Fruit fly (Drosophila melanogaster) whole organism, embryonic: ENCODE results near the gene Tm1.

Source experiments
- Aef1 ChIP-seq: fragments of 200-800 bp; sonication (Bioruptor generic); IDR thresholded peaks from 3 replicates; pipeline ENCODE4 v1.3.6; 2022; ENCODE audit warnings: missing biosample characterization, missing genetic modification characterization
- Awh ChIP-seq: fragments of 200-800 bp; sonication (Bioruptor generic); IDR thresholded peaks from 2 replicates; pipeline ENCODE4, ENCODE4 v1.3.6; 2022; ENCODE audit warnings: missing biosample characterization, missing genetic modification characterization
- B-H2 ChIP-seq: fragments of 200-800 bp; sonication (Bioruptor generic); optimal IDR thresholded peaks from 2 replicates; lab custom pipeline; 2018; ENCODE audit warnings: missing biosample characterization, mild to moderate bottlenecking, missing genetic modification characterization
- BEAF-32 ChIP-seq: fragments of 200-800 bp; sonication (Bioruptor generic); optimal IDR thresholded peaks from 3 replicates; lab custom pipeline; 2017; ENCODE audit warnings: missing biosample characterization, missing genetic modification characterization, mild to moderate bottlenecking, moderate library complexity, missing genetic modification reagents
- CG11093 ChIP-seq: fragments of 200-800 bp; sonication (Bioruptor generic); IDR thresholded peaks from 3 replicates; pipeline ENCODE4 v1.3.6; 2022; ENCODE audit warnings: missing biosample characterization, missing genetic modification characterization
- CG11695 ChIP-seq: fragments of 200-800 bp; sonication (Bioruptor generic); IDR thresholded peaks from 3 replicates; pipeline ENCODE4 v1.3.6; 2022; ENCODE audit warnings: missing biosample characterization, missing genetic modification characterization
- CG11723 ChIP-seq: fragments of 200-800 bp; sonication (Bioruptor generic); optimal IDR thresholded peaks from 2 replicates; lab custom pipeline; 2017; ENCODE audit warnings: missing biosample characterization, mild to moderate bottlenecking, missing genetic modification characterization
- CG12104 ChIP-seq: fragments of 200-800 bp; sonication (Bioruptor generic); optimal IDR thresholded peaks from 3 replicates; lab custom pipeline; 2016; ENCODE audit warnings: missing biosample characterization, missing genetic modification characterization
- CG12155 ChIP-seq: fragments of 200-800 bp; sonication (Bioruptor generic); optimal IDR thresholded peaks from 3 replicates; lab custom pipeline; 2016; ENCODE audit warnings: missing biosample characterization, missing genetic modification characterization
- CG12299 ChIP-seq: fragments of 200-800 bp; sonication (Bioruptor generic); optimal IDR thresholded peaks from 2 replicates; lab custom pipeline; 2018; ENCODE audit warnings: missing biosample characterization, mild to moderate bottlenecking, missing genetic modification characterization
- CG17385 ChIP-seq: fragments of 200-800 bp; sonication (Bioruptor generic); optimal IDR thresholded peaks from 3 replicates; lab custom pipeline; 2018; ENCODE audit warnings: missing biosample characterization, mild to moderate bottlenecking, missing genetic modification characterization
- CG17612 ChIP-seq: fragments of 200-800 bp; sonication (Bioruptor generic); IDR thresholded peaks from 2 replicates; pipeline ENCODE4 v1.3.6; 2022; ENCODE audit warnings: missing biosample characterization, missing genetic modification characterization
- CG2875 ChIP-seq: fragments of 200-800 bp; sonication (Bioruptor generic); optimal IDR thresholded peaks from 2 replicates; lab custom pipeline; 2017; ENCODE audit warnings: missing biosample characterization, mild to moderate bottlenecking, missing genetic modification characterization, missing genetic modification reagents
- CG30403 ChIP-seq: fragments of 200-800 bp; sonication (Bioruptor generic); optimal IDR thresholded peaks from 3 replicates; lab custom pipeline; 2016; ENCODE audit warnings: missing biosample characterization, missing genetic modification characterization
- CG34376 ChIP-seq: fragments of 200-800 bp; sonication (Bioruptor generic); optimal IDR thresholded peaks from 2 replicates; lab custom pipeline; 2018; ENCODE audit warnings: missing biosample characterization, mild to moderate bottlenecking, missing genetic modification characterization
- CG7556 ChIP-seq: fragments of 200-800 bp; sonication (Bioruptor generic); optimal IDR thresholded peaks from 2 replicates; lab custom pipeline; 2017; ENCODE audit warnings: missing biosample characterization, mild to moderate bottlenecking, missing genetic modification characterization
- CG8478 ChIP-seq: fragments of >200 bp; optimal IDR thresholded peaks from 2 replicates; lab custom pipeline; 2018
- CHES-1-like ChIP-seq: fragments of 200-800 bp; sonication (Bioruptor generic); optimal IDR thresholded peaks from 2 replicates; lab custom pipeline; 2016; ENCODE audit warnings: missing biosample characterization, missing genetic modification characterization
- Camta ChIP-seq: fragments of 200-800 bp; sonication (Bioruptor generic); optimal IDR thresholded peaks from 2 replicates; lab custom pipeline; 2016; ENCODE audit warnings: missing biosample characterization, missing genetic modification characterization
- Doc3 ChIP-seq: fragments of 200-800 bp; sonication (Bioruptor generic); IDR thresholded peaks from 3 replicates; pipeline ENCODE4 v1.3.6; 2022; ENCODE audit warnings: missing biosample characterization, missing genetic modification characterization; ENCODE audit not compliant: partially characterized antibody
- Fer2 ChIP-seq: fragments of 200-800 bp; sonication (Bioruptor generic); optimal IDR thresholded peaks from 2 replicates; lab custom pipeline; 2018; ENCODE audit warnings: missing biosample characterization, mild to moderate bottlenecking, missing genetic modification characterization, moderate library complexity
- Gug ChIP-seq: fragments of 200-800 bp; sonication (Bioruptor generic); IDR thresholded peaks from 4 replicates; pipeline ENCODE4 v1.3.6; 2022; ENCODE audit warnings: missing biosample characterization, missing genetic modification characterization
- H15 ChIP-seq: fragments of 200-800 bp; sonication (Bioruptor generic); IDR thresholded peaks from 3 replicates; pipeline ENCODE4 v1.3.6; 2022; ENCODE audit warnings: missing biosample characterization, missing genetic modification characterization
- H2.0 ChIP-seq: fragments of 200-800 bp; sonication (Bioruptor generic); IDR thresholded peaks from 2 replicates; pipeline ENCODE4 v1.3.6; 2022; ENCODE audit warnings: missing biosample characterization, missing genetic modification characterization
- HLH4C ChIP-seq: fragments of 200-800 bp; sonication (Bioruptor generic); IDR thresholded peaks from 3 replicates; pipeline ENCODE4 v1.3.6; 2022; ENCODE audit warnings: missing biosample characterization, missing genetic modification characterization; ENCODE audit not compliant: partially characterized antibody
- Myb ChIP-seq: fragments of 200-800 bp; sonication (Bioruptor generic); optimal IDR thresholded peaks from 2 replicates; lab custom pipeline; 2016; ENCODE audit warnings: missing biosample characterization, missing genetic modification characterization
- NC2α ChIP-seq: fragments of 200-800 bp; sonication (Bioruptor generic); optimal IDR thresholded peaks from 2 replicates; lab custom pipeline; 2016; ENCODE audit warnings: missing biosample characterization, missing genetic modification characterization
- PHDP ChIP-seq: fragments of 200-800 bp; sonication (Bioruptor generic); optimal IDR thresholded peaks from 3 replicates; lab custom pipeline; 2018; ENCODE audit warnings: missing biosample characterization, mild to moderate bottlenecking, missing genetic modification characterization, moderate library complexity
- Taf1 ChIP-seq: fragments of 200-800 bp; sonication (Bioruptor generic); IDR thresholded peaks from 2 replicates; pipeline ENCODE4 v1.3.6; 2022; ENCODE audit warnings: missing biosample characterization, missing genetic modification characterization
- ac ChIP-seq: fragments of 200-800 bp; sonication (Bioruptor generic); optimal IDR thresholded peaks from 3 replicates; lab custom pipeline; 2017; ENCODE audit warnings: missing biosample characterization, mild to moderate bottlenecking, missing genetic modification characterization
- bab2 ChIP-seq: fragments of 200-800 bp; sonication (Bioruptor generic); optimal IDR thresholded peaks from 2 replicates; lab custom pipeline; 2016; ENCODE audit warnings: missing biosample characterization, missing genetic modification characterization
- chif ChIP-seq, 2 experiments: fragments of 200-800 bp; sonication (Bioruptor generic); optimal IDR thresholded peaks; 3 replicates each; lab custom pipeline; 2016; ENCODE audit warnings: missing biosample characterization in 2 of 2, missing genetic modification characterization in 2 of 2
- chinmo ChIP-seq: fragments of 200-800 bp; sonication (Bioruptor generic); IDR thresholded peaks from 4 replicates; pipeline ENCODE4 v1.3.6; 2022; ENCODE audit warnings: missing biosample characterization, missing genetic modification characterization; ENCODE audit not compliant: partially characterized antibody
- corto ChIP-seq: fragments of 200-800 bp; sonication (Bioruptor generic); optimal IDR thresholded peaks from 2 replicates; lab custom pipeline; 2016; ENCODE audit warnings: missing biosample characterization, mild to moderate bottlenecking, missing genetic modification characterization, moderate library complexity
- dmrt99B ChIP-seq: fragments of 200-800 bp; sonication (Bioruptor generic); optimal IDR thresholded peaks from 2 replicates; lab custom pipeline; 2018; ENCODE audit warnings: missing biosample characterization, mild to moderate bottlenecking, missing genetic modification characterization, moderate library complexity
- gce ChIP-seq: fragments of 200-800 bp; sonication (Bioruptor generic); IDR thresholded peaks from 3 replicates; pipeline ENCODE4 v1.3.6; 2022; ENCODE audit warnings: missing biosample characterization, missing genetic modification characterization
- gcm ChIP-seq: fragments of 200-800 bp; sonication (Bioruptor generic); optimal IDR thresholded peaks from 2 replicates; lab custom pipeline; 2019; ENCODE audit warnings: missing biosample characterization, mild to moderate bottlenecking, missing genetic modification characterization, moderate library complexity
- gsb ChIP-seq: fragments of 200-800 bp; sonication (Bioruptor generic); IDR thresholded peaks from 2 replicates; pipeline ENCODE4 v1.3.6; 2022; ENCODE audit warnings: missing biosample characterization, missing genetic modification characterization
- hbn ChIP-seq: fragments of 200-800 bp; sonication (Bioruptor generic); IDR thresholded peaks from 2 replicates; pipeline ENCODE4 v1.3.6; 2022; ENCODE audit warnings: missing biosample characterization, missing genetic modification characterization; ENCODE audit not compliant: partially characterized antibody
- inv ChIP-seq: fragments of 200-800 bp; sonication (Bioruptor generic); IDR thresholded peaks from 2 replicates; pipeline ENCODE4 v1.3.6; 2022; ENCODE audit warnings: missing biosample characterization, missing genetic modification characterization; ENCODE audit not compliant: partially characterized antibody
- odd ChIP-seq: fragments of 200-800 bp; sonication (Bioruptor generic); optimal IDR thresholded peaks from 2 replicates; lab custom pipeline; 2017; ENCODE audit warnings: missing biosample characterization, mild to moderate bottlenecking, missing genetic modification characterization
- pfk ChIP-seq: fragments of 200-800 bp; sonication (Bioruptor generic); optimal IDR thresholded peaks from 2 replicates; lab custom pipeline; 2018; ENCODE audit warnings: missing biosample characterization, mild to moderate bottlenecking, missing genetic modification characterization, moderate library complexity
- run ChIP-seq: fragments of 200-800 bp; sonication (Bioruptor generic); optimal IDR thresholded peaks from 3 replicates; lab custom pipeline; 2018; ENCODE audit warnings: missing biosample characterization, mild to moderate bottlenecking, missing genetic modification characterization
- ssp ChIP-seq: fragments of 200-800 bp; sonication (Bioruptor generic); IDR thresholded peaks from 2 replicates; pipeline ENCODE4 v1.3.6; 2022; ENCODE audit warnings: missing biosample characterization, missing genetic modification characterization
- trem ChIP-seq: fragments of 200-800 bp; optimal IDR thresholded peaks from 3 replicates; lab custom pipeline; 2019; ENCODE audit warnings: missing biosample characterization, mild to moderate bottlenecking, missing genetic modification characterization, moderate library complexity
- unpg ChIP-seq: fragments of 200-800 bp; sonication (Bioruptor generic); optimal IDR thresholded peaks from 3 replicates; lab custom pipeline; 2018; ENCODE audit warnings: missing biosample characterization, mild to moderate bottlenecking, missing genetic modification characterization, moderate library complexity
- vvl ChIP-seq: fragments of 200-800 bp; sonication (Bioruptor generic); IDR thresholded peaks from 2 replicates; pipeline ENCODE4 v1.3.6; 2022; ENCODE audit warnings: missing biosample characterization, missing genetic modification characterization
- wdn ChIP-seq: fragments of 200-800 bp; sonication (Bioruptor generic); IDR thresholded peaks from 2 replicates; pipeline ENCODE4 v1.3.6; 2022; ENCODE audit warnings: missing biosample characterization, missing genetic modification characterization
- zen2 ChIP-seq: fragments of 200-800 bp; sonication (Bioruptor generic); IDR thresholded peaks from 3 replicates; pipeline ENCODE4 v1.3.6; 2022; ENCODE audit warnings: missing biosample characterization, missing genetic modification characterization; ENCODE audit not compliant: partially characterized antibody

Gene Tm1

dm6 chr3R:15262710-15263672, 15.0 kb upstream of the Tm1 start, which contains the start of the genes eIF2gamma and Set (continued):
- TF ChIP-seq unpg = no peak
- no peak for TF ChIP-seq CG11723 (GFP tag; lab: Kevin White, UChicago)
- TF ChIP-seq CG34376 (GFP tag; lab: Kevin White, UChicago) = peak; percentile 39
- TF ChIP-seq gsb (GFP tag; lab: Robert Waterston, UW) = no peak
- no peak for TF ChIP-seq ac (GFP tag; lab: Kevin White, UChicago)
- TF ChIP-seq H2.0 (GFP tag; lab: Robert Waterston, UW) = no peak
- TF ChIP-seq NC2α (GFP tag; lab: Kevin White, UChicago) = no peak
- TF ChIP-seq Aef1 (GFP tag; lab: Robert Waterston, UW) = no peak
- TF ChIP-seq Taf1 (GFP tag; lab: Robert Waterston, UW) = no peak
- TF ChIP-seq B-H2 = peak; percentile 74
- no peak for TF ChIP-seq dmrt99B
- no peak for TF ChIP-seq CG11695 (GFP tag; lab: Robert Waterston, UW)
- TF ChIP-seq pfk (GFP tag; lab: Kevin White, UChicago) = no peak
- peak; percentile 30 for TF ChIP-seq CG12155 (GFP tag; lab: Kevin White, UChicago)
- peak; percentile 74 for TF ChIP-seq trem (tag; lab: Kevin White, UChicago)
- no peak for TF ChIP-seq CG7556 (GFP tag; lab: Kevin White, UChicago)
- no peak for TF ChIP-seq chif (GFP tag; optimal IDR thresholded peaks at IDR 0.05; lab: Kevin White, UChicago)
- TF ChIP-seq wdn (GFP tag; lab: Robert Waterston, UW) = 0 out of 2 replicates have a peak, but pooled peaks have one; percentile 13
- no peak for TF ChIP-seq Camta (GFP tag; lab: Kevin White, UChicago)
- no peak for TF ChIP-seq gce (GFP tag; lab: Robert Waterston, UW)
- peak; percentile 22 for TF ChIP-seq CG30403 (GFP tag; lab: Kevin White, UChicago)
- peak; percentile 95 for TF ChIP-seq chinmo (GFP tag; lab: Robert Waterston, UW)
- no peak for TF ChIP-seq CG12299
- no peak for TF ChIP-seq corto
- no peak for TF ChIP-seq odd
- TF ChIP-seq CG8478 (lab: Kevin White, UChicago) = no peak
- no peak for TF ChIP-seq CG17385 (GFP tag; lab: Kevin White, UChicago)
- no peak for TF ChIP-seq CG11093
- no peak for TF ChIP-seq CG12104 (GFP tag; lab: Kevin White, UChicago)
- TF ChIP-seq Myb (GFP tag; lab: Kevin White, UChicago) = peak; percentile 59
- no peak for TF ChIP-seq gcm
- TF ChIP-seq ssp (GFP tag; lab: Robert Waterston, UW) = peak; percentile 52
- TF ChIP-seq Awh (GFP tag; lab: Robert Waterston, UW) = 0 out of 2 replicates have a peak, but pooled peaks have one; percentile 7
- peak; percentile 43 for TF ChIP-seq CHES-1-like (GFP tag; lab: Kevin White, UChicago)
- no peak for TF ChIP-seq CG17612 (GFP tag; lab: Robert Waterston, UW)
- no peak for TF ChIP-seq CG2875 (GFP tag; lab: Kevin White, UChicago)
- TF ChIP-seq Gug (GFP tag; lab: Robert Waterston, UW) = peak; percentile 58; the same call in 1 of the 4 replicates
- peak; percentile 26 for TF ChIP-seq bab2
- peak; percentile 52 for TF ChIP-seq vvl (GFP tag; lab: Robert Waterston, UW)
- no peak for TF ChIP-seq run (tag; lab: Kevin White, UChicago)
- peak; percentile 97 for TF ChIP-seq BEAF-32 (GFP tag; lab: Kevin White, UChicago)
- TF ChIP-seq Doc3 (GFP tag; lab: Robert Waterston, UW) = peak; percentile 85
- TF ChIP-seq Fer2 = no peak
- TF ChIP-seq PHDP = no peak
- TF ChIP-seq inv (GFP tag; lab: Robert Waterston, UW) = peak; percentile 96
- TF ChIP-seq H15 (GFP tag; lab: Robert Waterston, UW) = no peak; the same call in 2 of the 3 replicates
- peak; percentile 98 for TF ChIP-seq zen2
- TF ChIP-seq hbn (GFP tag; lab: Robert Waterston, UW) = peak; percentile 97
- TF ChIP-seq HLH4C (GFP tag; lab: Robert Waterston, UW) = peak; percentile 98
